Worm (Caenorhabditis elegans) whole organism, young adult: ENCODE results near the gene lin-12.

Experiments used
- F37B4.10 ChIP-seq: fragments of 200-800 bp; sonication (Bioruptor generic); IDR thresholded peaks from 2 replicates; pipeline ENCODE4 v1.3.6; 2022; ENCODE audit warnings: missing genetic modification characterization, missing compliant biosample characterization
- ama-1 ChIP-seq, 3 experiments: fragments of 150-350 bp in 1 of 3; sonication (generic microtip) in 2 of 3; optimal IDR thresholded peaks; 2 replicates each; lab custom pipeline; 2014 to 2018; ENCODE audit warnings: missing biosample characterization in 2 of 3, missing genetic modification characterization in 2 of 3, missing genetic modification reagents in 2 of 3
- athp-1 ChIP-seq: sonication (generic microtip); optimal IDR thresholded peaks from 2 replicates; lab custom pipeline; 2017; ENCODE audit warnings: mild to moderate bottlenecking, missing genetic modification characterization, missing compliant biosample characterization
- dpff-1 ChIP-seq: sonication (generic microtip); optimal IDR thresholded peaks from 2 replicates; lab custom pipeline; 2017; ENCODE audit warnings: mild to moderate bottlenecking, missing genetic modification characterization, missing compliant biosample characterization
- lin-26 ChIP-seq: fragments of 200-800 bp; sonication (Bioruptor generic); IDR thresholded peaks from 2 replicates; pipeline ENCODE4 v1.3.6; 2022; ENCODE audit warnings: missing genetic modification reagents, missing genetic modification characterization, missing compliant biosample characterization
- lin-54 ChIP-seq: fragments of 200-800 bp; sonication (Bioruptor generic); optimal IDR thresholded peaks from 2 replicates; lab custom pipeline; 2018; ENCODE audit warnings: mild to moderate bottlenecking, missing genetic modification characterization, missing compliant biosample characterization
- madf-6 ChIP-seq: fragments of 200-800 bp; sonication (Bioruptor generic); IDR thresholded peaks from 2 replicates; pipeline ENCODE4 v1.3.6; 2022; ENCODE audit warnings: missing genetic modification reagents, missing genetic modification characterization, missing compliant biosample characterization
- nhr-90 ChIP-seq: sonication (generic microtip); optimal IDR thresholded peaks from 2 replicates; lab custom pipeline; 2016; ENCODE audit warnings: missing genotype, mild to moderate bottlenecking, missing genetic modification characterization, missing compliant biosample characterization
- snpc-4 ChIP-seq, 5 experiments: fragments of 150-350 bp in 1 of 5; sonication (generic microtip) in 4 of 5; optimal IDR thresholded peaks; 2 replicates each; lab custom pipeline; 2014 to 2018; ENCODE audit warnings: missing genetic modification characterization in 5 of 5, missing biosample characterization in 3 of 5, antibody characterized with exemption in 2 of 5, mild to moderate bottlenecking in 2 of 5, missing compliant biosample characterization in 2 of 5, missing genotype in 2 of 5, moderate library complexity in 2 of 5, missing genetic modification reagents in 1 of 5
- ztf-28 ChIP-seq: fragments of 200-800 bp; sonication (Bioruptor generic); IDR thresholded peaks from 2 replicates; pipeline ENCODE4 v1.3.6; 2022; ENCODE audit warnings: missing genetic modification reagents, missing genetic modification characterization, missing compliant biosample characterization

- TF ChIP-seq nhr-90 (tag; lab: Kevin White, UChicago) (no peak), F37B4.10 (no peak), madf-6 (GFP tag; lab: Robert Waterston, UW) (no peak), lin-26 (no peak), ama-1 (optimal IDR thresholded peaks at IDR 0.05; lab: Kevin White, UChicago) (no peak), ama-1 (GFP tag; optimal IDR thresholded peaks at IDR 0.05; lab: Kevin White, UChicago) (no peak), snpc-4 (GFP tag; optimal IDR thresholded peaks at IDR 0.05; lab: Kevin White, UChicago) (no peak), snpc-4 (tag; optimal IDR thresholded peaks at IDR 0.05; lab: Kevin White, UChicago) (no peak), ztf-28 (GFP tag; lab: Robert Waterston, UW) (no peak), dpff-1 (no peak), lin-54 (GFP tag; lab: Kevin White, UChicago) (no peak), athp-1 (no peak)
Observed at ce11 chrIII:9084329-9084728, 13.1 kb upstream of the lin-12 start.
